Fruit fly (Drosophila melanogaster) whole organism, prepupa: ENCODE results near the gene CG5883.
A peak's percentile ranks its signal among the peaks of the same experiment; 100 is the strongest.

Experiments used
- CG10669 ChIP-seq: fragments of 200-800 bp; sonication (Bioruptor generic); optimal IDR thresholded peaks from 3 replicates; lab custom pipeline; 2018; ENCODE audit warnings: missing biosample characterization, mild to moderate bottlenecking, missing genetic modification characterization, moderate library complexity
- CG6854 ChIP-seq: fragments of 200-800 bp; sonication (Bioruptor generic); optimal IDR thresholded peaks from 2 replicates; lab custom pipeline; 2017; ENCODE audit warnings: missing biosample characterization, mild to moderate bottlenecking, missing genetic modification characterization
- CG7368 ChIP-seq: fragments of 200-800 bp; sonication (Bioruptor generic); optimal IDR thresholded peaks from 3 replicates; lab custom pipeline; 2016; ENCODE audit warnings: missing biosample characterization, missing genetic modification characterization
- CG8632 ChIP-seq: fragments of 200-800 bp; sonication (Bioruptor generic); optimal IDR thresholded peaks from 3 replicates; lab custom pipeline; 2016; ENCODE audit warnings: missing biosample characterization, missing genetic modification characterization
- Hr39 ChIP-seq: fragments of 200-800 bp; sonication (Bioruptor generic); optimal IDR thresholded peaks from 2 replicates; lab custom pipeline; 2016; ENCODE audit warnings: missing biosample characterization, missing genetic modification characterization
- achi ChIP-seq: fragments of 200-800 bp; sonication (Bioruptor generic); optimal IDR thresholded peaks from 3 replicates; lab custom pipeline; 2016; ENCODE audit warnings: missing biosample characterization, missing genetic modification characterization
- net ChIP-seq: fragments of 200-800 bp; sonication (Bioruptor generic); optimal IDR thresholded peaks from 3 replicates; lab custom pipeline; 2016; ENCODE audit warnings: missing biosample characterization, missing genetic modification characterization

CG5883 gene

DNA sequence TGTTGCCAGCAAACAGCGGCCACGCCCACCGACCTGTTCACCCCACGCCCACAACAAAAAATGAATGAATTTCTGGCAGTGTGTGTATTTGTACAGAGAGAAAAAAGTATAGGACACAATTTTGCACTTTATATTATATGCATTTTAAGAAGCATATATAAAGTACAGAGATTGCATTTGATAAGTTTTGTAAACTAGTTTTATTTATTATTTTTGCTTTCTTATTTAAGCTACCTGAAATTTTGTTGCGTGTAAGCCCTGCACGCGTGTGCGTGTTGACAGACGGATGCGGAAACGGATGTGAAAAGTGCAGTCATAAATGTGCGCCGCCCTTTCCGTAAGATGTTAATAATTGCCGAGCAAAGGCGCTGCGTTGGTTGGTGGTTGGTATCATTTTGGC is 47.9 kb downstream of the CG5883 start (continued):
- peak; percentile 51 for TF ChIP-seq CG10669 (GFP tag; lab: Kevin White, UChicago)
- no peak for TF ChIP-seq CG7368 (GFP tag; lab: Kevin White, UChicago)
- no peak for TF ChIP-seq net (GFP tag; lab: Kevin White, UChicago)
- TF ChIP-seq achi (GFP tag; lab: Kevin White, UChicago), result peak; percentile 10
- TF ChIP-seq Hr39 (GFP tag; lab: Kevin White, UChicago), result peak; percentile 9
- no peak for TF ChIP-seq CG8632 (GFP tag; lab: Kevin White, UChicago)
- no peak for TF ChIP-seq CG6854 (GFP tag; lab: Kevin White, UChicago)
